Fruit fly (Drosophila melanogaster) S2 (cell line): Measurements from ENCODE around the gene TotX.

Experiments
- CG8478 ChIP-seq: fragments of >200 bp; optimal IDR thresholded peaks from 2 replicates; lab custom pipeline; 2018
- CTCF ChIP-seq, 2 experiments: fragments of >200 bp; optimal IDR thresholded peaks; 2 replicates each; lab custom pipeline; 2018

DNA sequence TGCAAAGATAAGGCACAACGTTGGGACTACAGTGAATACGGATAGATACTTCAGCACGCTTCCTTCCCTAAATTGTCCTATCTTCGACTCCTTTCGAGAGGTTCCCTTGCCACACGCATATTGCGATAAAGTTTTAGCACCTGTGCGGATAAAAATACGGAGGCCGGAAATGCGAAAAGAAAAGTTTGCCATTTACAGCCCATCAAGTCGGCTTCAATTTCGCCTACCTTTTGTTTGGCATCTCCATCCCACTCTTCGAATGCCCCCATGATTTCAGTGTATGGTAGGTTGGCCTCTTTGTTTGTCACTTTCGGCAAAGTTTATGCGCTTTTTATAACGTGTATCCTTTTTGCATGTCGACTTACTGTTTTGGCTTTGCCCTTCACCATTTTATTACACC is 28.6 kb downstream of the TotX start:
- TF ChIP-seq CTCF (optimal IDR thresholded peaks at IDR 0.05; lab: Kevin White, UChicago): no peak
- no peak for TF ChIP-seq CG8478 (lab: Kevin White, UChicago)
